Worm (Caenorhabditis elegans) whole organism, young adult: ENCODE results near the gene F42C5.3.

Source experiments
- B0035.1 ChIP-seq: sonication (generic microtip); optimal IDR thresholded peaks from 2 replicates; lab custom pipeline; 2016; ENCODE audit warnings: missing genetic modification characterization, mild to moderate bottlenecking, missing compliant biosample characterization, missing genotype, missing genetic modification reagents
- F10E7.11 ChIP-seq: sonication (generic microtip); optimal IDR thresholded peaks from 2 replicates; lab custom pipeline; 2017; ENCODE audit warnings: mild to moderate bottlenecking, missing genetic modification characterization, moderate library complexity, missing compliant biosample characterization
- F22D6.2 ChIP-seq: sonication (generic microtip); optimal IDR thresholded peaks from 2 replicates; lab custom pipeline; 2016; ENCODE audit warnings: mild to moderate bottlenecking, missing genetic modification characterization, missing compliant biosample characterization
- F33H1.4 ChIP-seq: fragments of 200-800 bp; sonication (Bioruptor generic); IDR thresholded peaks from 2 replicates; pipeline ENCODE4 v1.3.6; 2022; ENCODE audit warnings: missing genetic modification reagents, missing genetic modification characterization, missing compliant biosample characterization
- F49E8.2 ChIP-seq: sonication (generic microtip); optimal IDR thresholded peaks from 3 replicates; lab custom pipeline; 2017; ENCODE audit warnings: missing genetic modification characterization, mild to moderate bottlenecking, missing compliant biosample characterization, antibody characterized with exemption, moderate library complexity; ENCODE audit not compliant: insufficient read depth
- F55B11.4 ChIP-seq: sonication (generic microtip); optimal IDR thresholded peaks from 2 replicates; lab custom pipeline; 2016; ENCODE audit warnings: missing compliant biosample characterization, missing genetic modification characterization, borderline replicate concordance; ENCODE audit not compliant: insufficient read depth
- F57C9.4 ChIP-seq: sonication (generic microtip); optimal IDR thresholded peaks from 2 replicates; lab custom pipeline; 2017; ENCODE audit warnings: mild to moderate bottlenecking, missing genetic modification characterization, missing compliant biosample characterization
- Y53F4B.3 ChIP-seq: fragments of 200-800 bp; sonication (Bioruptor generic); IDR thresholded peaks from 2 replicates; pipeline ENCODE4 v1.3.6; 2022; ENCODE audit warnings: missing genetic modification reagents, missing genetic modification characterization, missing compliant biosample characterization
- Y53G8AR.9 ChIP-seq: fragments of 200-800 bp; sonication (Bioruptor generic); conservative IDR thresholded peaks from 2 replicates; pipeline ENCODE4 v1.3.6; 2022; ENCODE audit warnings: missing genetic modification reagents, missing genetic modification characterization, missing compliant biosample characterization
- aptf-2 ChIP-seq: fragments of 200-800 bp; sonication (Bioruptor generic); conservative IDR thresholded peaks from 2 replicates; pipeline ENCODE4 v1.3.6; 2022; ENCODE audit warnings: missing genetic modification reagents, missing genetic modification characterization, missing compliant biosample characterization
- athp-1 ChIP-seq: sonication (generic microtip); optimal IDR thresholded peaks from 2 replicates; lab custom pipeline; 2017; ENCODE audit warnings: mild to moderate bottlenecking, missing genetic modification characterization, missing compliant biosample characterization
- attf-6 ChIP-seq: fragments of 200-800 bp; sonication (Bioruptor generic); IDR thresholded peaks from 2 replicates; pipeline ENCODE4 v1.3.6; 2022; ENCODE audit warnings: missing genetic modification reagents, missing genetic modification characterization, missing compliant biosample characterization
- bed-2 ChIP-seq: fragments of 200-800 bp; sonication (Bioruptor generic); IDR thresholded peaks from 2 replicates; pipeline ENCODE4 v1.3.6; 2022; ENCODE audit warnings: missing genetic modification reagents, missing genetic modification characterization, missing compliant biosample characterization
- ccch-3 ChIP-seq: fragments of 200-800 bp; sonication (Bioruptor generic); optimal IDR thresholded peaks from 2 replicates; lab custom pipeline; 2018; ENCODE audit warnings: mild to moderate bottlenecking, missing genetic modification characterization, missing compliant biosample characterization
- cebp-1 ChIP-seq, 2 experiments: fragments of 200-800 bp in 1 of 2; sonication (Bioruptor generic) in 1 of 2; sonication (generic microtip) in 1 of 2; IDR thresholded peaks in 1 of 2; optimal IDR thresholded peaks in 1 of 2; 2 replicates each; pipeline versions ENCODE4 v1.3.6 to Lab custom; 2017 to 2022; ENCODE audit warnings: missing compliant biosample characterization in 2 of 2, missing genetic modification characterization in 2 of 2, mild to moderate bottlenecking in 1 of 2, missing genetic modification reagents in 1 of 2, moderate library complexity in 1 of 2
- ceh-58 ChIP-seq: fragments of 200-800 bp; sonication (Bioruptor generic); IDR thresholded peaks from 2 replicates; pipeline ENCODE4 v1.3.6; 2022; ENCODE audit warnings: missing genetic modification characterization, missing compliant biosample characterization
- dox-1 ChIP-seq: fragments of 200-800 bp; sonication (Bioruptor generic); IDR thresholded peaks from 2 replicates; pipeline ENCODE4 v1.3.6; 2022; ENCODE audit warnings: missing genetic modification reagents, missing genetic modification characterization, missing compliant biosample characterization
- dpl-1 ChIP-seq: fragments of 150-350 bp; optimal IDR thresholded peaks from 2 replicates; lab custom pipeline; 2014; ENCODE audit warnings: missing biosample characterization, missing genetic modification reagents, missing genetic modification characterization
- egl-18 ChIP-seq: fragments of 200-800 bp; sonication (Bioruptor generic); IDR thresholded peaks from 2 replicates; pipeline ENCODE4 v1.3.6; 2022; ENCODE audit warnings: missing genetic modification reagents, missing genetic modification characterization, missing compliant biosample characterization
- egrh-3 ChIP-seq: fragments of 200-800 bp; sonication (Bioruptor generic); IDR thresholded peaks from 2 replicates; pipeline ENCODE4 v1.3.6; 2022; ENCODE audit warnings: missing genetic modification reagents, missing genetic modification characterization, missing compliant biosample characterization
- hmg-1.2 ChIP-seq: fragments of 200-800 bp; sonication (Bioruptor generic); IDR thresholded peaks from 2 replicates; pipeline ENCODE4 v1.3.6; 2022; ENCODE audit warnings: missing genetic modification reagents, missing genetic modification characterization, missing compliant biosample characterization
- hsf-1 ChIP-seq: fragments of 200-800 bp; sonication (Bioruptor generic); IDR thresholded peaks from 2 replicates; pipeline ENCODE4 v1.3.6; 2022; ENCODE audit warnings: missing genetic modification reagents, missing genetic modification characterization, missing compliant biosample characterization
- lin-26 ChIP-seq: fragments of 200-800 bp; sonication (Bioruptor generic); IDR thresholded peaks from 2 replicates; pipeline ENCODE4 v1.3.6; 2022; ENCODE audit warnings: missing genetic modification reagents, missing genetic modification characterization, missing compliant biosample characterization
- lsy-27 ChIP-seq: sonication (generic microtip); optimal IDR thresholded peaks from 2 replicates; lab custom pipeline; 2017; ENCODE audit warnings: missing genetic modification characterization, mild to moderate bottlenecking, missing compliant biosample characterization, antibody characterized with exemption, missing genotype, borderline replicate concordance; ENCODE audit not compliant: insufficient read depth
- madf-10 ChIP-seq: sonication (generic microtip); optimal IDR thresholded peaks from 2 replicates; lab custom pipeline; 2016; ENCODE audit warnings: mild to moderate bottlenecking, missing genetic modification characterization, missing compliant biosample characterization
- madf-6 ChIP-seq: fragments of 200-800 bp; sonication (Bioruptor generic); IDR thresholded peaks from 2 replicates; pipeline ENCODE4 v1.3.6; 2022; ENCODE audit warnings: missing genetic modification reagents, missing genetic modification characterization, missing compliant biosample characterization
- mel-28 ChIP-seq: sonication (generic microtip); optimal IDR thresholded peaks from 2 replicates; lab custom pipeline; 2016; ENCODE audit warnings: borderline replicate concordance, mild to moderate bottlenecking, missing genetic modification characterization, missing compliant biosample characterization
- mes-4 ChIP-seq: sonication (generic microtip); optimal IDR thresholded peaks from 2 replicates; lab custom pipeline; 2016; ENCODE audit warnings: missing genotype, missing genetic modification characterization, missing compliant biosample characterization
- nhr-120 ChIP-seq: fragments of 200-800 bp; sonication (Bioruptor generic); IDR thresholded peaks from 2 replicates; pipeline ENCODE4 v1.3.6; 2022; ENCODE audit warnings: missing genetic modification characterization, missing compliant biosample characterization
- nhr-80 ChIP-seq: sonication (generic microtip); optimal IDR thresholded peaks from 2 replicates; lab custom pipeline; 2016; ENCODE audit warnings: missing genetic modification characterization, missing compliant biosample characterization
- rec-8 ChIP-seq, 2 experiments: sonication (generic microtip); optimal IDR thresholded peaks; 2 replicates each; lab custom pipeline; 2016; ENCODE audit warnings: mild to moderate bottlenecking in 2 of 2, missing genetic modification characterization in 2 of 2, missing genetic modification reagents in 2 of 2, missing genotype in 2 of 2, missing biosample characterization in 1 of 2, missing compliant biosample characterization in 1 of 2, moderate library complexity in 1 of 2
- repo-1 ChIP-seq: sonication (generic microtip); optimal IDR thresholded peaks from 2 replicates; lab custom pipeline; 2017; ENCODE audit warnings: mild to moderate bottlenecking, missing genetic modification characterization, missing compliant biosample characterization
- sea-2 ChIP-seq: fragments of 200-800 bp; sonication (Bioruptor generic); IDR thresholded peaks from 2 replicates; pipeline ENCODE4 v1.3.6; 2022; ENCODE audit warnings: missing genetic modification characterization, missing compliant biosample characterization
- snpc-1.1 ChIP-seq: sonication (generic microtip); optimal IDR thresholded peaks from 2 replicates; lab custom pipeline; 2017; ENCODE audit warnings: missing genetic modification characterization, mild to moderate bottlenecking, missing compliant biosample characterization, antibody characterized with exemption, moderate library complexity, missing genotype, missing genetic modification reagents; ENCODE audit not compliant: insufficient read depth
- snpc-1.3 ChIP-seq: sonication (generic microtip); optimal IDR thresholded peaks from 2 replicates; lab custom pipeline; 2017; ENCODE audit warnings: missing genetic modification characterization, mild to moderate bottlenecking, missing compliant biosample characterization, antibody characterized with exemption, moderate library complexity, missing genotype, missing genetic modification reagents; ENCODE audit not compliant: insufficient read depth
- snpc-4 ChIP-seq, 5 experiments: fragments of 150-350 bp in 1 of 5; sonication (generic microtip) in 4 of 5; optimal IDR thresholded peaks; 2 replicates each; lab custom pipeline; 2014 to 2018; ENCODE audit warnings: missing genetic modification characterization in 5 of 5, missing biosample characterization in 3 of 5, antibody characterized with exemption in 2 of 5, mild to moderate bottlenecking in 2 of 5, missing compliant biosample characterization in 2 of 5, missing genotype in 2 of 5, moderate library complexity in 2 of 5, missing genetic modification reagents in 1 of 5
- tbx-9 ChIP-seq: sonication (generic microtip); optimal IDR thresholded peaks from 2 replicates; lab custom pipeline; 2016; ENCODE audit warnings: borderline replicate concordance, missing genetic modification characterization, inconsistent platforms, missing compliant biosample characterization
- zfh-2 ChIP-seq: fragments of 200-800 bp; sonication (Bioruptor generic); conservative IDR thresholded peaks from 2 replicates; pipeline ENCODE4 v1.3.6; 2022; ENCODE audit warnings: missing genetic modification reagents, missing genetic modification characterization, missing compliant biosample characterization
- ztf-25 ChIP-seq: fragments of 200-800 bp; sonication (Bioruptor generic); IDR thresholded peaks from 2 replicates; pipeline ENCODE4 v1.3.6; 2022; ENCODE audit warnings: missing genetic modification reagents, missing genetic modification characterization, missing compliant biosample characterization

The F42C5.3 gene

ce11 chrIV:7245592-7245991 lies 41.8 kb downstream of the F42C5.3 start:
- TF ChIP-seq egrh-3 (GFP tag; lab: Robert Waterston, UW) = peak; percentile 44; the same call in 1 of the 2 replicates
- no peak for TF ChIP-seq bed-2 (GFP tag; lab: Robert Waterston, UW)
- no peak for TF ChIP-seq nhr-80 (tag; lab: Kevin White, UChicago)
- TF ChIP-seq hsf-1 = no peak
- no peak for TF ChIP-seq attf-6 (GFP tag; lab: Robert Waterston, UW)
- TF ChIP-seq ccch-3 = no peak
- no peak for TF ChIP-seq rec-8 (tag; optimal IDR thresholded peaks at IDR 0.05; lab: Kevin White, UChicago)
- no peak for TF ChIP-seq tbx-9 (tag; lab: Kevin White, UChicago)
- TF ChIP-seq madf-10 (tag; lab: Kevin White, UChicago) = no peak
- no peak for TF ChIP-seq repo-1 (tag; lab: Kevin White, UChicago)
- TF ChIP-seq B0035.1 (tag; lab: Kevin White, UChicago) = no peak
- no peak for TF ChIP-seq snpc-1.1 (tag; lab: Kevin White, UChicago)
- TF ChIP-seq F57C9.4 (tag; lab: Kevin White, UChicago) = no peak
- TF ChIP-seq zfh-2 (GFP tag; lab: Robert Waterston, UW) = peak; percentile 76
- no peak for TF ChIP-seq ztf-25 (GFP tag; lab: Robert Waterston, UW)
- no peak for TF ChIP-seq aptf-2 (GFP tag; lab: Robert Waterston, UW)

ce11 chrIV:7243913-7244312 lies 43.5 kb downstream of the F42C5.3 start, which contains the start of gene afmd-1:
Gene afmd-1 (plus strand): TSS chrIV:7244228.
- TF ChIP-seq rec-8 (tag; optimal IDR thresholded peaks at IDR 0.05; lab: Kevin White, UChicago) (no peak), lin-26 (GFP tag; lab: Robert Waterston, UW) (no peak), F22D6.2 (no peak)

ce11 chrIV:7242220-7242789 lies 45.1 kb downstream of the F42C5.3 start, which contains the start of gene gstk-2:
Gene gstk-2 (minus strand): TSS chrIV:7242270.
- no peak for TF ChIP-seq madf-10 (tag; lab: Kevin White, UChicago)

ce11 chrIV:7240564-7240963 lies 46.8 kb downstream of the F42C5.3 start:
- no peak for TF ChIP-seq F33H1.4 (GFP tag; lab: Robert Waterston, UW)
- no peak for TF ChIP-seq aptf-2 (GFP tag; lab: Robert Waterston, UW)
- TF ChIP-seq madf-6 (GFP tag; lab: Robert Waterston, UW) = peak; percentile 18; the same call in 1 of the 2 replicates
- TF ChIP-seq lsy-27 (tag; lab: Kevin White, UChicago) = no peak
- TF ChIP-seq cebp-1 (GFP tag; IDR thresholded peaks at IDR 0.05; lab: Robert Waterston, UW) = no peak
- peak; percentile 27 for TF ChIP-seq cebp-1 (tag; optimal IDR thresholded peaks at IDR 0.05; lab: Kevin White, UChicago)
- no peak for TF ChIP-seq F55B11.4 (tag; lab: Kevin White, UChicago)
- TF ChIP-seq snpc-4 (GFP tag; optimal IDR thresholded peaks at IDR 0.05; lab: Kevin White, UChicago) = no peak
- TF ChIP-seq snpc-4 (tag; optimal IDR thresholded peaks at IDR 0.05; lab: Kevin White, UChicago) = peak in 1 of 4 experiments; percentile 29
- no peak for TF ChIP-seq snpc-1.1 (tag; lab: Kevin White, UChicago)
- TF ChIP-seq hmg-1.2 (GFP tag; lab: Robert Waterston, UW) = no peak
- TF ChIP-seq tbx-9 (tag; lab: Kevin White, UChicago) = no peak
- TF ChIP-seq dox-1 = no peak
- no peak for TF ChIP-seq athp-1 (tag; lab: Kevin White, UChicago)
- 0 out of 2 replicates have a peak, but pooled peaks have one; percentile 45 for TF ChIP-seq Y53G8AR.9 (GFP tag; lab: Robert Waterston, UW)
- no peak for TF ChIP-seq dpl-1 (GFP tag; lab: Kevin White, UChicago)
- peak; percentile 58; the same call in 1 of the 2 replicates for TF ChIP-seq hsf-1
- TF ChIP-seq F10E7.11 = no peak
- no peak for TF ChIP-seq snpc-1.3 (tag; lab: Kevin White, UChicago)
- no peak for TF ChIP-seq sea-2 (GFP tag; lab: Robert Waterston, UW)
- no peak for TF ChIP-seq ztf-25 (GFP tag; lab: Robert Waterston, UW)
- TF ChIP-seq mes-4 (tag; lab: Kevin White, UChicago) = no peak
- TF ChIP-seq nhr-120 (GFP tag; lab: Robert Waterston, UW) = no peak
- no peak for TF ChIP-seq ceh-58
- no peak for TF ChIP-seq egl-18 (GFP tag; lab: Robert Waterston, UW)
- TF ChIP-seq Y53F4B.3 = no peak
- no peak for TF ChIP-seq mel-28
- TF ChIP-seq F49E8.2 (tag; lab: Kevin White, UChicago) = no peak
- no peak for TF ChIP-seq F57C9.4 (tag; lab: Kevin White, UChicago)
